Worm (Caenorhabditis elegans) whole organism, mixed stage, embryonic: ENCODE results near the gene bar-1.

Experiments
- M03D4.4 ChIP-seq: sonication (generic microtip); optimal IDR thresholded peaks from 2 replicates; lab custom pipeline; 2017; ENCODE audit warnings: mild to moderate bottlenecking, missing genetic modification characterization, missing compliant biosample characterization
- bed-3 ChIP-seq: fragments of 200-800 bp; sonication (Bioruptor generic); optimal IDR thresholded peaks from 3 replicates; lab custom pipeline; 2018; ENCODE audit warnings: mild to moderate bottlenecking, missing genetic modification characterization, moderate library complexity, missing compliant biosample characterization
- blmp-1 ChIP-seq: fragments of 150-350 bp; optimal IDR thresholded peaks from 2 replicates; lab custom pipeline; 2014; ENCODE audit warnings: missing biosample characterization, missing genetic modification characterization
- elt-1 ChIP-seq: sonication (generic microtip); optimal IDR thresholded peaks from 2 replicates; lab custom pipeline; 2017; ENCODE audit warnings: missing genetic modification characterization, mild to moderate bottlenecking, missing compliant biosample characterization, antibody characterized with exemption, moderate library complexity, borderline replicate concordance; ENCODE audit not compliant: insufficient read depth
- nhr-237 ChIP-seq: fragments of 150-350 bp; optimal IDR thresholded peaks from 2 replicates; lab custom pipeline; 2014; ENCODE audit warnings: missing biosample characterization, missing genetic modification characterization
- unc-39 ChIP-seq: fragments of 150-350 bp; optimal IDR thresholded peaks from 2 replicates; lab custom pipeline; 2014; ENCODE audit warnings: missing biosample characterization, missing genetic modification characterization
- unc-62 ChIP-seq: fragments of 150-350 bp; optimal IDR thresholded peaks from 2 replicates; lab custom pipeline; 2014; ENCODE audit warnings: missing biosample characterization, missing genetic modification reagents, missing genetic modification characterization

DNA sequence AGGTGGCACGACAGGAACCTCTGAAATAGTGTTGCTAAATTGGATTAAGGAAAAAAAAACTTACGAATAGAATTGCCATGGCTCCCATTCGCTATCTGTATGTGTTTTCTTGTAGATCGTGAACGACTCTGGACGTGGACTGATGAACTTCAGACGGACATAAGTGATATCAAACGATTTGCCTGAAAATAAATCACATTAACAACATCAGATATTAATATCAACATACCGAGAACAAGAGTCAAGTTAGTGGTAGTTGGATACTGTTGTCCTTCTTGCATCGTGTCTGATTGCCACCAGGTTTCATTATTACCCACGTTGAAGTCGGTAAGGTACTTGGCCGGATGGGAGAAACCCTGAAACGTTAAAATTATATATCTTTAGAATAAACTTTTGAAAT is 20.8 kb downstream of the bar-1 start:
- no peak for TF ChIP-seq nhr-237
- no peak for TF ChIP-seq unc-62 (GFP tag; lab: Kevin White, UChicago)
- no peak for TF ChIP-seq M03D4.4
- TF ChIP-seq blmp-1 (tag; lab: Kevin White, UChicago) = no peak
- TF ChIP-seq elt-1 = no peak
- no peak for TF ChIP-seq unc-39 (tag; lab: Kevin White, UChicago)
- TF ChIP-seq bed-3 (GFP tag; lab: Kevin White, UChicago) = no peak
